Worm (Caenorhabditis elegans) whole organism, L3 larva: ENCODE measurements around the gene rpt-2.

ENCODE experiments used
- ZK546.5 ChIP-seq: sonication (generic microtip); optimal IDR thresholded peaks from 2 replicates; lab custom pipeline; 2017; ENCODE audit warnings: missing biosample characterization, missing genetic modification characterization
- elt-3 ChIP-seq, 3 experiments: fragments of 150-350 bp in 1 of 3; sonication (generic microtip) in 2 of 3; optimal IDR thresholded peaks; 2 replicates in 2 of 3; 4 replicates in 1 of 3; lab custom pipeline; 2014 to 2017; ENCODE audit warnings: missing biosample characterization in 3 of 3, missing genetic modification characterization in 3 of 3
- lin-15B ChIP-seq: fragments of 150-350 bp; optimal IDR thresholded peaks from 2 replicates; lab custom pipeline; 2014; ENCODE audit warnings: missing biosample characterization, missing genetic modification characterization
- nhr-23 ChIP-seq: fragments of 150-350 bp; optimal IDR thresholded peaks from 2 replicates; lab custom pipeline; 2014; ENCODE audit warnings: missing biosample characterization, missing genetic modification reagents, missing genetic modification characterization
- nhr-237 ChIP-seq: fragments of 150-350 bp; optimal IDR thresholded peaks from 2 replicates; lab custom pipeline; 2014; ENCODE audit warnings: missing biosample characterization, missing genetic modification characterization
- zag-1 ChIP-seq: fragments of 150-350 bp; optimal IDR thresholded peaks from 2 replicates; lab custom pipeline; 2014; ENCODE audit warnings: missing biosample characterization, missing genetic modification characterization

DNA sequence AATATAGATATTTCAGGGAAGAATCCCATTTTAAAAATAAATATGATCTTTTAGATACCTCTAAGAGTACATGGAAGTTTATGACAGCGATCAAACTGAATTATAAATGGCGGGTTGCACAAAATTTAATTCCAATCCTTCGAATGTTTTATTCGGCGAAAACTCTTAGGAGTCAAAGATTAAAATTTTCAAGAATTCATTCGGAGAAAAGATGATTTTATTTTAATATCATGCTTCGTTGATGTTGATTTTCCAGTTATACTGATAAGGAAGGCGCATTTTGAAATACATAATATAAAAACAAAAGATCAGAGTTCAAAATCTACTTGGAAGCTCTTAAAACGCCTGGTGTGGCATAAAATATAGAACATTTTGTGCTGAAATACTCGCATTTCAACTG is 49.6 kb upstream of the rpt-2 start, which contains the start of gene srh-10:
- TF ChIP-seq ZK546.5 (tag; lab: Kevin White, UChicago) (no peak), lin-15B (tag; lab: Kevin White, UChicago) (no peak), nhr-23 (no peak), zag-1 (no peak), elt-3 (tag; optimal IDR thresholded peaks at IDR 0.05; lab: Kevin White, UChicago) (no peak), nhr-237 (tag; lab: Kevin White, UChicago) (no peak)
